Fruit fly (Drosophila melanogaster): Measurements from ENCODE around the gene Ssk.

DNA sequence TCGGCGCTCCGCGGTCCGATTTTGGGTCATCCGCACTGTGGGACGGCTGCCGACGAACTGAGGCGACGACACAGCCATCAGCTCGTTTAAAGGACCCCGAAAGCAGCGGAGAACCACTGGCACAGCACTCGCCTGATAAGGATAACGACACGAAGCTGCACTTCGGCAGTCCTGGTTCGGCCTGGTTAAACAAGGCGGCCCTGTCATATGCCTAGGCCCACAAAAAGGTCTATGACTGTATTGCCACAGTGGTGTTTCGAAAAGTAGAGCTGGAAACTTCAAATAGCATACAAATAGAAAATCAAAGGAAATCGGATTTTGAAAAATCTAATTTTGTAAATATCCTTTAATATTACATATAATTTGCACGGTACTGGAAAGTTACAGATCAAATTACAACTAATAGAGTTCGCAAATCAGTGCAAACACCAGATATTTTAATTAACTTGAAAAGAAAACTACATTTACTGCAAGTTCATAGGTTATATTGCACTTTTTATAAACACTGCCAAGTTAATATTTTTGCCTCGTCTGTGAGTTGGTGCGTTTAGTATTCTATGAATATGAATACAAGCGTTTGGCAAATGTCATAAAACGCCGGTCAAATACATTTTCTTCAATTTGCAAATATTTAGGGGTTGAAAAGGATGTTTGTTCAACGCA is 3.0 kb upstream of the Ssk start:
- TF ChIP-seq usp (GFP tag; optimal IDR thresholded peaks at IDR 0.05), result no peak
- TF ChIP-seq h (GFP tag; optimal IDR thresholded peaks at IDR 0.05), result peak; percentile 26

All from whole organism, wandering third instar larva.